Worm (Caenorhabditis elegans) whole organism, L4 larva: Measurements from ENCODE around the gene dnpp-1.

Experiments used
- D1046.2 ChIP-seq: fragments of 200-800 bp; sonication (Bioruptor generic); IDR thresholded peaks from 2 replicates; pipeline ENCODE4 v1.3.6; 2022; ENCODE audit warnings: missing genetic modification characterization, missing compliant biosample characterization
- F26F4.8 ChIP-seq: fragments of 200-800 bp; sonication (Bioruptor generic); conservative IDR thresholded peaks from 2 replicates; pipeline ENCODE4 v1.3.6; 2022; ENCODE audit warnings: missing genetic modification characterization, missing compliant biosample characterization
- T20F7.1 ChIP-seq: fragments of 200-800 bp; sonication (Bioruptor generic); optimal IDR thresholded peaks from 2 replicates; lab custom pipeline; 2018; ENCODE audit warnings: mild to moderate bottlenecking, missing genetic modification characterization, missing compliant biosample characterization
- T26A8.4 ChIP-seq: fragments of 200-800 bp; sonication (Bioruptor generic); IDR thresholded peaks from 2 replicates; pipeline ENCODE4 v1.3.6; 2022; ENCODE audit warnings: missing genetic modification characterization, missing compliant biosample characterization
- Y48G9A.11 ChIP-seq: fragments of 200-800 bp; sonication (Bioruptor generic); IDR thresholded peaks from 2 replicates; pipeline ENCODE4 v1.3.6; 2022; ENCODE audit warnings: missing genetic modification reagents, missing genetic modification characterization, missing compliant biosample characterization
- ZK546.5 ChIP-seq, 2 experiments: sonication (generic microtip); optimal IDR thresholded peaks; 2 replicates each; lab custom pipeline; 2017; ENCODE audit warnings: missing biosample characterization in 2 of 2, missing genetic modification characterization in 2 of 2
- aha-1 ChIP-seq: fragments of 150-350 bp; peaks from one replicate; lab custom pipeline; 2014; ENCODE audit warnings: missing biosample characterization, missing genetic modification characterization
- ama-1 ChIP-seq: fragments of 150-350 bp; optimal IDR thresholded peaks from 2 replicates; lab custom pipeline; 2014; ENCODE audit warnings: inconsistent platforms, mixed read lengths
- ceh-28 ChIP-seq: fragments of 150-350 bp; optimal IDR thresholded peaks from 2 replicates; lab custom pipeline; 2014; ENCODE audit warnings: missing biosample characterization, missing genetic modification reagents, missing genetic modification characterization
- ceh-82 ChIP-seq: sonication (generic microtip); optimal IDR thresholded peaks from 2 replicates; lab custom pipeline; 2017; ENCODE audit warnings: missing biosample characterization, missing genetic modification characterization
- daf-16 ChIP-seq, 3 experiments: sonication (generic microtip); optimal IDR thresholded peaks; 2 replicates each; lab custom pipeline; 2016 to 2017; ENCODE audit warnings: missing genetic modification characterization in 3 of 3, missing genetic modification reagents in 3 of 3, mild to moderate bottlenecking in 2 of 3, missing compliant biosample characterization in 2 of 3, missing biosample characterization in 1 of 3, moderate library complexity in 1 of 3
- dmd-6 ChIP-seq: fragments of 200-800 bp; sonication (Bioruptor generic); IDR thresholded peaks from 2 replicates; pipeline ENCODE4 v1.3.6; 2022; ENCODE audit warnings: missing genetic modification reagents, missing genetic modification characterization, missing compliant biosample characterization
- dmd-8 ChIP-seq: fragments of 200-800 bp; sonication (Bioruptor generic); IDR thresholded peaks from 2 replicates; pipeline ENCODE4 v1.3.6; 2022; ENCODE audit warnings: missing genetic modification characterization, missing compliant biosample characterization
- dpl-1 ChIP-seq: fragments of 150-350 bp; optimal IDR thresholded peaks from 2 replicates; lab custom pipeline; 2014; ENCODE audit warnings: missing biosample characterization, missing genetic modification reagents, missing genetic modification characterization
- dve-1 ChIP-seq: sonication (generic microtip); optimal IDR thresholded peaks from 2 replicates; lab custom pipeline; 2017; ENCODE audit warnings: antibody characterized with exemption, mild to moderate bottlenecking, missing genetic modification characterization, missing compliant biosample characterization; ENCODE audit not compliant: insufficient read depth
- fkh-10 ChIP-seq: fragments of 150-350 bp; optimal IDR thresholded peaks from 2 replicates; lab custom pipeline; 2014; ENCODE audit warnings: missing biosample characterization, missing genetic modification reagents, missing genetic modification characterization
- gei-8 ChIP-seq: fragments of 200-800 bp; sonication (Bioruptor generic); optimal IDR thresholded peaks from 2 replicates; lab custom pipeline; 2018; ENCODE audit warnings: mild to moderate bottlenecking, missing genetic modification characterization, missing compliant biosample characterization
- hlh-11 ChIP-seq: fragments of 200-800 bp; sonication (Bioruptor generic); optimal IDR thresholded peaks from 2 replicates; lab custom pipeline; 2018; ENCODE audit warnings: mild to moderate bottlenecking, missing genetic modification characterization, missing compliant biosample characterization
- hlh-30 ChIP-seq: sonication (generic microtip); optimal IDR thresholded peaks from 2 replicates; lab custom pipeline; 2017; ENCODE audit warnings: antibody characterized with exemption, mild to moderate bottlenecking, missing genetic modification characterization, missing compliant biosample characterization; ENCODE audit not compliant: insufficient read depth
- hmg-1.1 ChIP-seq: fragments of 200-800 bp; sonication (Bioruptor generic); IDR thresholded peaks from 2 replicates; pipeline ENCODE4 v1.3.6; 2022; ENCODE audit warnings: missing genetic modification reagents, missing genetic modification characterization, missing compliant biosample characterization
- jun-1 ChIP-seq: fragments of 150-350 bp; optimal IDR thresholded peaks from 2 replicates; lab custom pipeline; 2014; ENCODE audit warnings: missing biosample characterization, missing genetic modification reagents, missing genetic modification characterization
- lin-29 ChIP-seq: fragments of 200-800 bp; sonication (Bioruptor generic); IDR thresholded peaks from 2 replicates; pipeline ENCODE4 v1.3.6; 2022; ENCODE audit warnings: missing genetic modification reagents, missing genetic modification characterization, missing compliant biosample characterization
- lsy-2 ChIP-seq, 2 experiments: fragments of 150-350 bp in 1 of 2; sonication (generic microtip) in 1 of 2; optimal IDR thresholded peaks; 2 replicates each; lab custom pipeline; 2014 to 2017; ENCODE audit warnings: missing biosample characterization in 2 of 2, missing genetic modification characterization in 2 of 2
- madf-5 ChIP-seq, 2 experiments: fragments of 200-800 bp; sonication (Bioruptor generic); IDR thresholded peaks; 2 replicates each; pipeline ENCODE4 v1.3.6; 2022; ENCODE audit warnings: missing compliant biosample characterization in 2 of 2, missing genetic modification characterization in 2 of 2
- mdl-1 ChIP-seq, 2 experiments: fragments of 150-350 bp in 1 of 2; sonication (generic microtip) in 1 of 2; optimal IDR thresholded peaks; 2 replicates each; lab custom pipeline; 2014 to 2017; ENCODE audit warnings: missing biosample characterization in 2 of 2, missing genetic modification characterization in 2 of 2
- mep-1 ChIP-seq: fragments of 150-350 bp; sonication (generic microtip); optimal IDR thresholded peaks from 3 replicates; lab custom pipeline; 2014; ENCODE audit warnings: missing biosample characterization, missing genetic modification characterization
- mxl-3 ChIP-seq: fragments of 200-800 bp; sonication (Bioruptor generic); optimal IDR thresholded peaks from 2 replicates; lab custom pipeline; 2018; ENCODE audit warnings: mild to moderate bottlenecking, missing genetic modification characterization, missing compliant biosample characterization
- nhr-10 ChIP-seq: fragments of 150-350 bp; optimal IDR thresholded peaks from 2 replicates; lab custom pipeline; 2014; ENCODE audit warnings: missing biosample characterization, missing genetic modification characterization
- nhr-11 ChIP-seq: fragments of 150-350 bp; optimal IDR thresholded peaks from 2 replicates; lab custom pipeline; 2014; ENCODE audit warnings: missing biosample characterization, missing genetic modification characterization
- nhr-25 ChIP-seq: sonication (generic microtip); optimal IDR thresholded peaks from 2 replicates; lab custom pipeline; 2017; ENCODE audit warnings: missing genetic modification characterization, mild to moderate bottlenecking, missing compliant biosample characterization, antibody characterized with exemption, moderate library complexity, borderline replicate concordance; ENCODE audit not compliant: insufficient read depth
- nhr-28 ChIP-seq: fragments of 150-350 bp; optimal IDR thresholded peaks from 2 replicates; lab custom pipeline; 2014; ENCODE audit warnings: missing biosample characterization, missing genetic modification characterization
- nhr-48 ChIP-seq: sonication (generic microtip); optimal IDR thresholded peaks from 2 replicates; lab custom pipeline; 2016; ENCODE audit warnings: mild to moderate bottlenecking, missing genetic modification characterization, missing compliant biosample characterization
- nhr-6 ChIP-seq: fragments of 150-350 bp; optimal IDR thresholded peaks from 2 replicates; lab custom pipeline; 2014; ENCODE audit warnings: missing biosample characterization, missing genetic modification characterization
- nhr-76 ChIP-seq: fragments of 150-350 bp; optimal IDR thresholded peaks from 2 replicates; lab custom pipeline; 2014; ENCODE audit warnings: missing biosample characterization, missing genetic modification characterization
- nhr-77 ChIP-seq: fragments of 150-350 bp; optimal IDR thresholded peaks from 2 replicates; lab custom pipeline; 2014; ENCODE audit warnings: missing biosample characterization, missing genetic modification characterization
- set-16 ChIP-seq: fragments of 200-800 bp; sonication (Bioruptor generic); IDR thresholded peaks from 2 replicates; pipeline ENCODE4 v1.3.6; 2022; ENCODE audit warnings: missing genetic modification reagents, missing genetic modification characterization, missing compliant biosample characterization
- snpc-1.2 ChIP-seq: fragments of 200-800 bp; sonication (Bioruptor generic); IDR thresholded peaks from 2 replicates; pipeline ENCODE4 v1.3.6; 2022; ENCODE audit warnings: missing genetic modification reagents, missing genetic modification characterization, missing compliant biosample characterization
- snpc-4 ChIP-seq: fragments of 150-350 bp; optimal IDR thresholded peaks from 2 replicates; lab custom pipeline; 2014; ENCODE audit warnings: missing biosample characterization, missing genetic modification characterization
- tag-97 ChIP-seq: fragments of 200-800 bp; sonication (Bioruptor generic); IDR thresholded peaks from 2 replicates; pipeline ENCODE4 v1.3.6; 2022; ENCODE audit warnings: missing genetic modification characterization, missing compliant biosample characterization
- unc-130 ChIP-seq: sonication (generic microtip); optimal IDR thresholded peaks from 2 replicates; lab custom pipeline; 2016; ENCODE audit warnings: missing genetic modification reagents, missing genetic modification characterization, missing compliant biosample characterization
- unc-62 ChIP-seq, 3 experiments: fragments of 150-350 bp in 1 of 3; sonication (generic microtip); optimal IDR thresholded peaks in 2 of 3; peaks in 1 of 3; 1 replicate in 1 of 3; 2 replicates in 2 of 3; lab custom pipeline; 2014 to 2017; ENCODE audit warnings: missing biosample characterization in 3 of 3, missing genetic modification characterization in 3 of 3, missing genetic modification reagents in 3 of 3, missing genotype in 1 of 3
- vab-7 ChIP-seq: fragments of 200-800 bp; sonication (Bioruptor generic); IDR thresholded peaks from 2 replicates; pipeline ENCODE4 v1.3.6; 2022; ENCODE audit warnings: missing genetic modification reagents, missing genetic modification characterization, missing compliant biosample characterization
- zfp-3 ChIP-seq: fragments of 200-800 bp; sonication (Bioruptor generic); conservative IDR thresholded peaks from 2 replicates; pipeline ENCODE4 v1.3.6; 2022; ENCODE audit warnings: missing genetic modification reagents, missing genetic modification characterization, missing compliant biosample characterization
- ztf-7 ChIP-seq: fragments of 150-350 bp; optimal IDR thresholded peaks from 2 replicates; lab custom pipeline; 2014; ENCODE audit warnings: missing biosample characterization, missing genetic modification characterization

The dnpp-1 gene

ce11 chrIII:5841676-5842075, 21.9 kb downstream of the dnpp-1 start:
- TF ChIP-seq T20F7.1 (GFP tag; lab: Kevin White, UChicago) (no peak), nhr-48 (tag; lab: Kevin White, UChicago) (peak; percentile 33), F26F4.8 (GFP tag; lab: Robert Waterston, UW) (no peak), dve-1 (peak; percentile 53), hlh-30 (tag; lab: Kevin White, UChicago) (peak; percentile 86), lsy-2 (tag; optimal IDR thresholded peaks at IDR 0.05; lab: Kevin White, UChicago) (peak in 1 of 2 experiments; percentile 59), hlh-11 (tag; lab: Kevin White, UChicago) (peak; percentile 71), T26A8.4 (GFP tag; lab: Robert Waterston, UW) (0 out of 2 replicates have a peak, but pooled peaks have one; percentile 23), ama-1 (peak; percentile 2), nhr-11 (tag; lab: Kevin White, UChicago) (peak; percentile 74), dmd-6 (GFP tag; lab: Robert Waterston, UW) (peak; percentile 65), snpc-1.2 (no peak), ceh-28 (tag; lab: Kevin White, UChicago) (no peak), snpc-4 (tag; lab: Kevin White, UChicago) (no peak), nhr-28 (tag; lab: Kevin White, UChicago) (peak; percentile 76), set-16 (GFP tag; lab: Robert Waterston, UW) (no peak), mxl-3 (GFP tag; lab: Kevin White, UChicago) (peak; percentile 67), D1046.2 (GFP tag; lab: Robert Waterston, UW) (no peak), dpl-1 (GFP tag; lab: Kevin White, UChicago) (peak; percentile 6), unc-130 (GFP tag; lab: Kevin White, UChicago) (no peak), ceh-82 (tag; lab: Kevin White, UChicago) (no peak), mep-1 (tag; lab: Kevin White, UChicago) (peak; percentile 50), mdl-1 (tag; optimal IDR thresholded peaks at IDR 0.05; lab: Kevin White, UChicago) (peak; percentile 7 to 83)

- TF ChIP-seq dve-1 (peak; percentile 56), hlh-30 (tag; lab: Kevin White, UChicago) (peak; percentile 52), Y48G9A.11 (GFP tag; lab: Robert Waterston, UW) (no peak), dmd-6 (GFP tag; lab: Robert Waterston, UW) (peak; percentile 64), unc-62 (GFP tag; optimal IDR thresholded peaks at IDR 0.05 in 1 of 2; lab: Kevin White, UChicago) (peak in 1 of 2 experiments; percentile 52), unc-62 (tag; optimal IDR thresholded peaks at IDR 0.05; lab: Kevin White, UChicago) (no peak), nhr-6 (tag; lab: Kevin White, UChicago) (no peak), nhr-77 (tag; lab: Kevin White, UChicago) (no peak), daf-16 (GFP tag; optimal IDR thresholded peaks at IDR 0.05; lab: Kevin White, UChicago) (no peak), daf-16 (tag; optimal IDR thresholded peaks at IDR 0.05; lab: Kevin White, UChicago) (peak; percentile 7), aha-1 (tag; lab: Kevin White, UChicago) (peak; percentile 47), hmg-1.1 (GFP tag; lab: Robert Waterston, UW) (0 out of 2 replicates have a peak, but pooled peaks have one; percentile 19), nhr-25 (no peak), lin-29 (GFP tag; lab: Robert Waterston, UW) (no peak)
- TF ChIP-seq, all 104 proteins: peak for 7
These were observed 22.6 kb downstream of the dnpp-1 start for ce11 chrIII:5840815-5841573.

ce11 chrIII:5840277-5840676, 23.3 kb downstream of the dnpp-1 start:
- TF ChIP-seq zfp-3 (no peak), ZK546.5 (tag; optimal IDR thresholded peaks at IDR 0.05; lab: Kevin White, UChicago) (no peak), gei-8 (GFP tag; lab: Kevin White, UChicago) (no peak), unc-62 (GFP tag; optimal IDR thresholded peaks at IDR 0.05 in 1 of 2; lab: Kevin White, UChicago) (peak in 1 of 2 experiments; percentile 87), unc-62 (tag; optimal IDR thresholded peaks at IDR 0.05; lab: Kevin White, UChicago) (no peak), jun-1 (no peak), set-16 (GFP tag; lab: Robert Waterston, UW) (no peak), daf-16 (GFP tag; optimal IDR thresholded peaks at IDR 0.05; lab: Kevin White, UChicago) (no peak), daf-16 (tag; optimal IDR thresholded peaks at IDR 0.05; lab: Kevin White, UChicago) (peak; percentile 49), tag-97 (GFP tag; lab: Robert Waterston, UW) (no peak), ama-1 (no peak), ztf-7 (tag; lab: Kevin White, UChicago) (no peak), dmd-8 (no peak), nhr-25 (no peak), madf-5 (GFP tag; IDR thresholded peaks at IDR 0.05; lab: Robert Waterston, UW) (0 out of 4 replicates have a peak, but pooled peaks of 1 of the 2 experiments have one; percentile 35), nhr-6 (tag; lab: Kevin White, UChicago) (no peak), fkh-10 (GFP tag; lab: Kevin White, UChicago) (no peak), nhr-10 (tag; lab: Kevin White, UChicago) (no peak), vab-7 (GFP tag; lab: Robert Waterston, UW) (no peak), nhr-76 (tag; lab: Kevin White, UChicago) (no peak)
